Worm (Caenorhabditis elegans): ENCODE data around the gene Y105C5B.17.

Gene Y105C5B.17

ce11 chrIV:15946507-15946906 is 16.4 kb upstream of the Y105C5B.17 start, which contains the start of gene skr-10:
TSS of gene skr-10 (plus strand) at chrIV:15946807.
- TF ChIP-seq ceh-83 (GFP tag; optimal IDR thresholded peaks at IDR 0.05) (no peak), unc-120 (tag; optimal IDR thresholded peaks at IDR 0.05; ENCODE audit: poor library complexity, severe bottlenecking) (no peak), pha-4 (tag; optimal IDR thresholded peaks at IDR 0.05) (no peak), drap-1 (GFP tag; optimal IDR thresholded peaks at IDR 0.05) (no peak)

DNA sequence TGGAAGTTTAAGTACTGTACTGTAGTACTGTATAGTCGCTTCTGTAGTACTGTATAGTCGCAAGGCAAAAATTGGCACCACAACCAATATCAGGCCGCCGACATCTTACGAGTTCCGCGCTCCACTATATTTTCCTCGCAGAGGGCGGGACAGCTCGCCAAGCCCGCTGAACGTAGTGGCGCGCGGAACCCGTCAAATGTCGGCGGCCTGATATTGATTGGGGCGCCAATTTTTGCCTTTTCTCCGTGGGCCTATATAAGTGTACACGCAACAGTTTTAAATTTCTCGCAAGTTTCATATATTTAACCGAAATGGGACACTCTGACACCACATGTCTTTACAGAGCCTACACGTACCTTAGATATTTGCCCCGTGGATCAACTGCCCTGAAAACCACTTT is 12.9 kb upstream of the Y105C5B.17 start:
- TF ChIP-seq nhr-12 (tag; optimal IDR thresholded peaks at IDR 0.05): no peak
- TF ChIP-seq lin-13 (tag; optimal IDR thresholded peaks at IDR 0.05): no peak
- no peak for TF ChIP-seq snpc-4 (tag; optimal IDR thresholded peaks at IDR 0.05)
- no peak for TF ChIP-seq hlh-1 (tag; optimal IDR thresholded peaks at IDR 0.05)
- TF ChIP-seq pha-4 (tag; optimal IDR thresholded peaks at IDR 0.05): no peak
- no peak for TF ChIP-seq ces-1 (GFP tag; optimal IDR thresholded peaks at IDR 0.05)
- no peak for TF ChIP-seq ztf-11 (tag; optimal IDR thresholded peaks at IDR 0.05)
- no peak for TF ChIP-seq sptf-1 (tag; optimal IDR thresholded peaks at IDR 0.05)
- TF ChIP-seq nhr-28 (tag; optimal IDR thresholded peaks at IDR 0.05): no peak
- no peak for TF ChIP-seq nhr-2 (tag; optimal IDR thresholded peaks at IDR 0.05)

DNA sequence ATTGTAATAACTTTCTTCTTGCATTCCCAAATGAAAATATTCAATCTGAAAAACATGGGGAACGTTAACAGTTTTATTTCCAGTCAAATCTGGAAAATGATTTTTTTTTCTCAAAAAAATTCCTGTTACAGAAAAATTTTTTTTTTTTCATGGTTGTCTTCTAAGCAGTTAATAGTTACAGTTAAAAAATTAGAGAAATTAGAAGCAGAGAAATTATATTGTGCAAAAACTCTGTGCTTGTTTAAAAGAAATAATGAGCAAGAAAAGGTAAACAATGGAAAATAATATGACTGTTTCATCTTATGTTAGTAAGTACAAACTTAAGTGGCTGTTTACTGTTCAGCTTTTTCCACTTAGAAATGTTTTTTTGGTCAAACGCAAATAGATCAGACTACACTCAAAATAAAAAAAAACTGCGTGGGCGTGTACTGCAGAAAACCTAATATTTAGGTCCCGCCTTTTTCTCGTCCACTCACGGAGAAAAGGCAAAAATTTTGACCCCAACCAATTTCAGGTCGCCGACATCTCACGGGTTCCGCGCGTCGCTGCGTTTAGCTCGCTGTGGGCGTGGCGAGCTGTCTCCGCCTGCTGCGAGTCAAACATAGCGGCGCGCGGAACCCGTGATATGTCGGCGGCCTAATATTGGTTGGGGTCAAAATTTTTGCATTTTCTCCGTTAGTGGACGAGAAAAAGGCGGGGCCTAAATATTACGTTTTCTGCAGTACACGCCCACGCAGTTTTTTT is 11.9 kb upstream of the Y105C5B.17 start, which contains the start of gene ifas-3:
Gene ifas-3, minus strand, starts transcription at position 51 of the 744 bp plus-strand sequence.
- TF ChIP-seq unc-62 (GFP tag; optimal IDR thresholded peaks at IDR 0.05): no peak
- no peak for TF ChIP-seq lsy-2 (tag; optimal IDR thresholded peaks at IDR 0.05)
- no peak for TF ChIP-seq nhr-28 (tag; optimal IDR thresholded peaks at IDR 0.05)
- TF ChIP-seq unc-120 (tag; optimal IDR thresholded peaks at IDR 0.05; ENCODE audit: poor library complexity, severe bottlenecking): no peak
- TF ChIP-seq snpc-4 (tag; optimal IDR thresholded peaks at IDR 0.05): no peak
- no peak for TF ChIP-seq hlh-1 (tag; optimal IDR thresholded peaks at IDR 0.05)
- TF ChIP-seq M03D4.4 (tag; optimal IDR thresholded peaks at IDR 0.05): no peak
- TF ChIP-seq zip-8 (tag; optimal IDR thresholded peaks at IDR 0.05): no peak
- no peak for TF ChIP-seq sptf-1 (tag; optimal IDR thresholded peaks at IDR 0.05)
- no peak for TF ChIP-seq mab-5 (tag; optimal IDR thresholded peaks at IDR 0.05)
- no peak for TF ChIP-seq unc-39 (tag; optimal IDR thresholded peaks at IDR 0.05)
- TF ChIP-seq nhr-2 (tag; optimal IDR thresholded peaks at IDR 0.05): no peak
- TF ChIP-seq lin-13 (tag; optimal IDR thresholded peaks at IDR 0.05): no peak
- TF ChIP-seq cnd-1 (tag; optimal IDR thresholded peaks at IDR 0.05): no peak
- TF ChIP-seq drap-1 (GFP tag; optimal IDR thresholded peaks at IDR 0.05): no peak
- TF ChIP-seq flh-1 (GFP tag; optimal IDR thresholded peaks at IDR 0.05): no peak
- TF ChIP-seq nhr-12 (tag; optimal IDR thresholded peaks at IDR 0.05): no peak
- no peak for TF ChIP-seq ham-2 (GFP tag; optimal IDR thresholded peaks at IDR 0.05)
- no peak for TF ChIP-seq ztf-11 (tag; optimal IDR thresholded peaks at IDR 0.05)
- no peak for TF ChIP-seq elt-1 (tag; optimal IDR thresholded peaks at IDR 0.05; ENCODE audit: borderline replicate concordance, insufficient read depth)

DNA sequence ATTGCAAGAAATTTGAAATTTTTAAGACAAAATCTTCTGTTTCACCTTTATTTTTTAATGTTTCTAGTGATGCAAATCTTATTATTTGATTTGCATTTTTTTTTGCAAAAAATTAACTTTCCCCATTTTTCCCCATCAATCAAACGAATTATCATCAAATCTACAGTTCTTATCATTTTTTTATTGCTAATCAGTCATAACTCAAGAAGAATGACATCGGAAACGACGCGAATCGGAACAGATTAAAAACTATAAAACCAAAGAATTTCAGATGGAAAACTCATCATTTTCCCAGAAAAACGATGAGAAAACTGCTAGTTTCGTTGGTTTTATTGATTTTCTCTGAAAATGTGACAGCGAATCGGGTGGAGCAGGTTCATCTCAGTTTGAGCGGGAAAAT is 11.3 kb upstream of the Y105C5B.17 start, which contains the start of gene Y105C5B.15:
Gene Y105C5B.15, plus strand, starts transcription at position 297 of the 400 bp plus-strand sequence.
- no peak for TF ChIP-seq ztf-11 (tag; optimal IDR thresholded peaks at IDR 0.05)
- TF ChIP-seq unc-39 (tag; optimal IDR thresholded peaks at IDR 0.05): no peak
- no peak for TF ChIP-seq ceh-39 (tag; optimal IDR thresholded peaks at IDR 0.05)
- TF ChIP-seq unc-62 (GFP tag; optimal IDR thresholded peaks at IDR 0.05): no peak
- no peak for TF ChIP-seq elt-3 (tag; optimal IDR thresholded peaks at IDR 0.05)
- TF ChIP-seq sptf-1 (tag; optimal IDR thresholded peaks at IDR 0.05): no peak
- TF ChIP-seq zip-8 (tag; optimal IDR thresholded peaks at IDR 0.05): no peak
- TF ChIP-seq flh-1 (GFP tag; optimal IDR thresholded peaks at IDR 0.05): no peak
- TF ChIP-seq nhr-2 (tag; optimal IDR thresholded peaks at IDR 0.05): no peak
- TF ChIP-seq ceh-43 (GFP tag; optimal IDR thresholded peaks at IDR 0.05): no peak
- TF ChIP-seq mls-2 (tag; optimal IDR thresholded peaks at IDR 0.05): no peak
- no peak for TF ChIP-seq snpc-4 (tag; optimal IDR thresholded peaks at IDR 0.05)

ce11 chrIV:15953689-15954088 is 9.2 kb upstream of the Y105C5B.17 start:
- no peak for TF ChIP-seq snpc-4 (tag; optimal IDR thresholded peaks at IDR 0.05)
- no peak for TF ChIP-seq nhr-28 (tag; optimal IDR thresholded peaks at IDR 0.05)
- TF ChIP-seq lsy-2 (tag; optimal IDR thresholded peaks at IDR 0.05): no peak
- no peak for TF ChIP-seq nhr-237 (tag; optimal IDR thresholded peaks at IDR 0.05)
- no peak for TF ChIP-seq sem-2 (GFP tag; optimal IDR thresholded peaks at IDR 0.05)
- no peak for TF ChIP-seq ceh-39 (tag; optimal IDR thresholded peaks at IDR 0.05)
- no peak for TF ChIP-seq elt-3 (tag; optimal IDR thresholded peaks at IDR 0.05)
- no peak for TF ChIP-seq mab-5 (tag; optimal IDR thresholded peaks at IDR 0.05)
- no peak for TF ChIP-seq nhr-12 (tag; optimal IDR thresholded peaks at IDR 0.05)
- no peak for TF ChIP-seq nhr-76 (tag; optimal IDR thresholded peaks at IDR 0.05)
- no peak for TF ChIP-seq sptf-1 (tag; optimal IDR thresholded peaks at IDR 0.05)
- TF ChIP-seq tbx-8 (GFP tag; optimal IDR thresholded peaks at IDR 0.05): no peak
- TF ChIP-seq elt-1 (tag; optimal IDR thresholded peaks at IDR 0.05; ENCODE audit: borderline replicate concordance, insufficient read depth): no peak
- TF ChIP-seq ceh-83 (GFP tag; optimal IDR thresholded peaks at IDR 0.05): no peak
- no peak for TF ChIP-seq nhr-2 (tag; optimal IDR thresholded peaks at IDR 0.05)
- TF ChIP-seq unc-39 (tag; optimal IDR thresholded peaks at IDR 0.05): no peak
